Fruit fly (Drosophila melanogaster) whole organism, embryonic: ENCODE data around the gene fd96Cb.
A peak's percentile ranks its signal among the peaks of the same experiment; 100 is the strongest.

Source experiments
- BEAF-32 ChIP-seq: fragments of 200-800 bp; sonication (Bioruptor generic); optimal IDR thresholded peaks from 3 replicates; lab custom pipeline; 2017; ENCODE audit warnings: missing biosample characterization, missing genetic modification characterization, mild to moderate bottlenecking, moderate library complexity, missing genetic modification reagents
- CG10267 ChIP-seq: fragments of 200-800 bp; sonication (Bioruptor generic); optimal IDR thresholded peaks from 2 replicates; lab custom pipeline; 2018; ENCODE audit warnings: missing biosample characterization, mild to moderate bottlenecking, missing genetic modification characterization, moderate library complexity
- CG11247 ChIP-seq: fragments of 200-800 bp; sonication (Bioruptor generic); IDR thresholded peaks from 2 replicates; pipeline ENCODE4 v1.3.6; 2022; ENCODE audit warnings: missing biosample characterization, missing genetic modification characterization
- CG12391 ChIP-seq: fragments of 200-800 bp; sonication (Bioruptor generic); optimal IDR thresholded peaks from 3 replicates; lab custom pipeline; 2018; ENCODE audit warnings: missing biosample characterization, mild to moderate bottlenecking, missing genetic modification characterization, moderate library complexity
- CG13287 ChIP-seq: fragments of 200-800 bp; sonication (Bioruptor generic); IDR thresholded peaks from 2 replicates; pipeline ENCODE4 v1.3.6; 2022; ENCODE audit warnings: missing biosample characterization, missing genetic modification characterization; ENCODE audit not compliant: partially characterized antibody
- CG14710 ChIP-seq: fragments of 200-800 bp; sonication (Bioruptor generic); optimal IDR thresholded peaks from 3 replicates; lab custom pipeline; 2019; ENCODE audit warnings: missing biosample characterization, mild to moderate bottlenecking, missing genetic modification characterization, moderate library complexity
- CG14860 ChIP-seq: fragments of 200-800 bp; sonication (Bioruptor generic); IDR thresholded peaks from 3 replicates; pipeline ENCODE4 v1.3.6; 2022; ENCODE audit warnings: missing biosample characterization, missing genetic modification characterization; ENCODE audit not compliant: partially characterized antibody
- CG1603 ChIP-seq: fragments of 200-800 bp; sonication (Bioruptor generic); optimal IDR thresholded peaks from 2 replicates; lab custom pipeline; 2019; ENCODE audit warnings: missing biosample characterization, mild to moderate bottlenecking, missing genetic modification characterization, moderate library complexity
- CG17359 ChIP-seq: fragments of 200-800 bp; sonication (Bioruptor generic); optimal IDR thresholded peaks from 3 replicates; lab custom pipeline; 2018; ENCODE audit warnings: missing biosample characterization, mild to moderate bottlenecking, missing genetic modification characterization, moderate library complexity
- CG18764 ChIP-seq: fragments of 200-800 bp; sonication (Bioruptor generic); optimal IDR thresholded peaks from 3 replicates; lab custom pipeline; 2016; ENCODE audit warnings: missing biosample characterization, missing genetic modification characterization
- CG2120 ChIP-seq: fragments of 200-800 bp; sonication (Bioruptor generic); optimal IDR thresholded peaks from 3 replicates; lab custom pipeline; 2016; ENCODE audit warnings: missing biosample characterization, missing genetic modification characterization
- CG30020 ChIP-seq: fragments of 200-800 bp; optimal IDR thresholded peaks from 2 replicates; lab custom pipeline; 2019; ENCODE audit warnings: missing biosample characterization, mild to moderate bottlenecking, missing genetic modification characterization, moderate library complexity
- CG31365 ChIP-seq: fragments of 200-800 bp; sonication (Bioruptor generic); optimal IDR thresholded peaks from 2 replicates; lab custom pipeline; 2018; ENCODE audit warnings: missing biosample characterization, mild to moderate bottlenecking, missing genetic modification characterization
- CG34224 ChIP-seq: fragments of 200-800 bp; sonication (Bioruptor generic); IDR thresholded peaks from 3 replicates; pipeline ENCODE4 v1.3.6; 2022; ENCODE audit warnings: missing biosample characterization, missing genetic modification characterization; ENCODE audit not compliant: partially characterized antibody
- CG34422 ChIP-seq: fragments of 200-800 bp; sonication (Bioruptor generic); IDR thresholded peaks from 3 replicates; pipeline ENCODE4 v1.3.6; 2022; ENCODE audit warnings: missing biosample characterization, missing genetic modification characterization
- CG4617 ChIP-seq: fragments of 200-800 bp; sonication (Bioruptor generic); optimal IDR thresholded peaks from 3 replicates; lab custom pipeline; 2016; ENCODE audit warnings: missing biosample characterization, missing genetic modification characterization, borderline replicate concordance
- CG4854 ChIP-seq: fragments of 200-800 bp; sonication (Bioruptor generic); optimal IDR thresholded peaks from 2 replicates; lab custom pipeline; 2016; ENCODE audit warnings: missing biosample characterization, missing genetic modification characterization, inconsistent platforms
- CG7963 ChIP-seq: fragments of 200-800 bp; sonication (Bioruptor generic); IDR thresholded peaks from 3 replicates; pipeline ENCODE4 v1.3.6; 2022; ENCODE audit warnings: missing biosample characterization, missing genetic modification characterization; ENCODE audit not compliant: partially characterized antibody
- CG8281 ChIP-seq: fragments of 200-800 bp; sonication (Bioruptor generic); optimal IDR thresholded peaks from 2 replicates; lab custom pipeline; 2018; ENCODE audit warnings: missing biosample characterization, mild to moderate bottlenecking, missing genetic modification characterization, moderate library complexity
- CHES-1-like ChIP-seq: fragments of 200-800 bp; sonication (Bioruptor generic); optimal IDR thresholded peaks from 2 replicates; lab custom pipeline; 2016; ENCODE audit warnings: missing biosample characterization, missing genetic modification characterization
- Dll ChIP-seq: fragments of 200-800 bp; sonication (Bioruptor generic); IDR thresholded peaks from 4 replicates; pipeline ENCODE4 v1.3.6; 2022; ENCODE audit warnings: missing biosample characterization, missing genetic modification characterization; ENCODE audit not compliant: partially characterized antibody
- E2f2 ChIP-seq: fragments of 200-800 bp; sonication (Bioruptor generic); IDR thresholded peaks from 2 replicates; pipeline ENCODE4 v1.3.6; 2022; ENCODE audit warnings: missing biosample characterization, missing genetic modification characterization
- Ets65A ChIP-seq: fragments of 200-800 bp; sonication (Bioruptor generic); peaks from one replicate; lab custom pipeline; 2016; ENCODE audit warnings: missing biosample characterization, missing genetic modification characterization
- HLH4C ChIP-seq: fragments of 200-800 bp; sonication (Bioruptor generic); IDR thresholded peaks from 3 replicates; pipeline ENCODE4 v1.3.6; 2022; ENCODE audit warnings: missing biosample characterization, missing genetic modification characterization; ENCODE audit not compliant: partially characterized antibody
- Lpt ChIP-seq: fragments of >200 bp; optimal IDR thresholded peaks from 2 replicates; lab custom pipeline; 2018; ENCODE audit warnings: missing biosample characterization, missing genetic modification characterization
- Opbp ChIP-seq: fragments of 200-800 bp; sonication (Bioruptor generic); IDR thresholded peaks from 3 replicates; pipeline ENCODE4 v1.3.6; 2022; ENCODE audit warnings: missing biosample characterization, missing genetic modification characterization; ENCODE audit not compliant: partially characterized antibody
- YL-1 ChIP-seq: fragments of 200-800 bp; sonication (Bioruptor generic); optimal IDR thresholded peaks from 3 replicates; lab custom pipeline; 2017; ENCODE audit warnings: missing biosample characterization, mild to moderate bottlenecking, missing genetic modification characterization
- cg ChIP-seq: fragments of 200-800 bp; sonication (Bioruptor generic); optimal IDR thresholded peaks from 3 replicates; lab custom pipeline; 2019; ENCODE audit warnings: missing biosample characterization, mild to moderate bottlenecking, missing genetic modification characterization, moderate library complexity
- cwo ChIP-seq: fragments of 200-800 bp; sonication (Bioruptor generic); optimal IDR thresholded peaks from 3 replicates; lab custom pipeline; 2017; ENCODE audit warnings: missing biosample characterization, missing genetic modification characterization, mild to moderate bottlenecking, moderate library complexity, missing genetic modification reagents
- exex ChIP-seq: fragments of 200-800 bp; sonication (Bioruptor generic); optimal IDR thresholded peaks from 4 replicates; lab custom pipeline; 2018; ENCODE audit warnings: missing biosample characterization, mild to moderate bottlenecking, missing genetic modification characterization, moderate library complexity
- grn ChIP-seq: fragments of 200-800 bp; sonication (Bioruptor generic); optimal IDR thresholded peaks from 3 replicates; lab custom pipeline; 2017; ENCODE audit warnings: missing biosample characterization, missing genetic modification characterization
- hb ChIP-seq: fragments of 200-800 bp; sonication (Bioruptor generic); IDR thresholded peaks from 3 replicates; pipeline ENCODE4 v1.3.6; 2022; ENCODE audit warnings: missing biosample characterization, missing genetic modification characterization; ENCODE audit not compliant: partially characterized antibody
- hbn ChIP-seq: fragments of 200-800 bp; sonication (Bioruptor generic); IDR thresholded peaks from 2 replicates; pipeline ENCODE4 v1.3.6; 2022; ENCODE audit warnings: missing biosample characterization, missing genetic modification characterization; ENCODE audit not compliant: partially characterized antibody
- kay ChIP-seq: fragments of 200-800 bp; sonication (Bioruptor generic); optimal IDR thresholded peaks from 2 replicates; lab custom pipeline; 2016; ENCODE audit warnings: missing biosample characterization, missing genetic modification characterization
- mirr ChIP-seq: fragments of 200-800 bp; sonication (Bioruptor generic); optimal IDR thresholded peaks from 3 replicates; lab custom pipeline; 2018; ENCODE audit warnings: missing biosample characterization, mild to moderate bottlenecking, missing genetic modification characterization
- nerfin-2 ChIP-seq: fragments of 200-800 bp; sonication (Bioruptor generic); IDR thresholded peaks from 2 replicates; pipeline ENCODE4 v1.3.6; 2022; ENCODE audit warnings: missing biosample characterization, missing genetic modification characterization; ENCODE audit not compliant: partially characterized antibody
- nmo ChIP-seq: fragments of 200-800 bp; sonication (Bioruptor generic); optimal IDR thresholded peaks from 2 replicates; lab custom pipeline; 2018; ENCODE audit warnings: missing biosample characterization, mild to moderate bottlenecking, missing genetic modification characterization, moderate library complexity
- phol ChIP-seq: fragments of 200-800 bp; sonication (Bioruptor generic); optimal IDR thresholded peaks from 3 replicates; lab custom pipeline; 2018; ENCODE audit warnings: missing biosample characterization, mild to moderate bottlenecking, missing genetic modification characterization, moderate library complexity
- psq ChIP-seq: fragments of 200-800 bp; sonication (Bioruptor generic); optimal IDR thresholded peaks from 2 replicates; lab custom pipeline; 2017; ENCODE audit warnings: missing biosample characterization, missing genetic modification characterization
- sens ChIP-seq: fragments of 200-800 bp; sonication (Bioruptor generic); peaks from one replicate; lab custom pipeline; 2016; ENCODE audit warnings: missing biosample characterization, missing genetic modification characterization
- sisA ChIP-seq: fragments of 200-800 bp; sonication (Bioruptor generic); IDR thresholded peaks from 2 replicates; pipeline ENCODE4 v1.3.6; 2022; ENCODE audit warnings: missing biosample characterization, missing genetic modification characterization
- stwl ChIP-seq: fragments of 200-800 bp; sonication (Bioruptor generic); optimal IDR thresholded peaks from 3 replicates; lab custom pipeline; 2018; ENCODE audit warnings: missing biosample characterization, mild to moderate bottlenecking, missing genetic modification characterization, moderate library complexity
- tll ChIP-seq, 2 experiments: fragments of 200-800 bp in 1 of 2; fragments of >200 bp in 1 of 2; sonication (Bioruptor generic) in 1 of 2; optimal IDR thresholded peaks; 2 replicates each; lab custom pipeline; 2017 to 2019; ENCODE audit warnings: missing biosample characterization in 2 of 2, missing genetic modification characterization in 2 of 2, mild to moderate bottlenecking in 1 of 2, moderate library complexity in 1 of 2
- trem ChIP-seq: fragments of 200-800 bp; optimal IDR thresholded peaks from 3 replicates; lab custom pipeline; 2019; ENCODE audit warnings: missing biosample characterization, mild to moderate bottlenecking, missing genetic modification characterization, moderate library complexity
- vnd ChIP-seq: fragments of 200-800 bp; sonication (Bioruptor generic); IDR thresholded peaks from 3 replicates; pipeline ENCODE4 v1.3.6; 2022; ENCODE audit warnings: missing biosample characterization, missing genetic modification characterization; ENCODE audit not compliant: partially characterized antibody
- zen2 ChIP-seq: fragments of 200-800 bp; sonication (Bioruptor generic); IDR thresholded peaks from 3 replicates; pipeline ENCODE4 v1.3.6; 2022; ENCODE audit warnings: missing biosample characterization, missing genetic modification characterization; ENCODE audit not compliant: partially characterized antibody

The fd96Cb gene

dm6 chr3R:25126823-25127222, 32.0 kb downstream of the fd96Cb start:
- TF ChIP-seq sisA (GFP tag; lab: Robert Waterston, UW) (no peak), CG8281 (peak; percentile 64), CG11247 (0 out of 2 replicates have a peak, but pooled peaks have one; percentile 7), mirr (GFP tag; lab: Kevin White, UChicago) (peak; percentile 6), Lpt (GFP tag; lab: Kevin White, UChicago) (no peak), Ets65A (GFP tag; lab: Kevin White, UChicago) (peak; percentile 4), cwo (peak; percentile 42), exex (peak; percentile 23), grn (GFP tag; lab: Kevin White, UChicago) (peak; percentile 19)

- TF ChIP-seq nerfin-2 (peak; percentile 60; the same call in 1 of the 2 replicates), CG2120 (GFP tag; lab: Kevin White, UChicago) (peak; percentile 11), CG34224 (GFP tag; lab: Robert Waterston, UW) (peak; percentile 77), E2f2 (GFP tag; lab: Robert Waterston, UW) (0 out of 2 replicates have a peak, but pooled peaks have one; percentile 8), CG30020 (tag; lab: Kevin White, UChicago) (peak; percentile 80), hb (peak; percentile 59; the same call in 1 of the 3 replicates), HLH4C (GFP tag; lab: Robert Waterston, UW) (peak; percentile 77), CG12391 (peak; percentile 21), CG4854 (GFP tag; lab: Kevin White, UChicago) (no peak), vnd (GFP tag; lab: Robert Waterston, UW) (peak; percentile 79), nmo (GFP tag; lab: Kevin White, UChicago) (peak; percentile 14), trem (tag; lab: Kevin White, UChicago) (peak; percentile 15), kay (no peak), Dll (GFP tag; lab: Robert Waterston, UW) (peak; percentile 91), CG34422 (GFP tag; lab: Robert Waterston, UW) (peak; percentile 55; the same call in 1 of the 3 replicates), psq (GFP tag; lab: Kevin White, UChicago) (no peak), CG17359 (tag; lab: Kevin White, UChicago) (no peak), CG14710 (peak; percentile 28), Opbp (GFP tag; lab: Robert Waterston, UW) (peak; percentile 39; the same call in 2 of the 3 replicates), CG18764 (no peak), CG4617 (GFP tag; lab: Kevin White, UChicago) (peak; percentile 30), sens (GFP tag; lab: Kevin White, UChicago) (peak; percentile 80), CG10267 (tag; lab: Kevin White, UChicago) (peak; percentile 18), stwl (peak; percentile 18), tll (GFP tag; optimal IDR thresholded peaks at IDR 0.05; lab: Kevin White, UChicago) (no peak), hbn (peak; percentile 81), CG14860 (peak; percentile 75), cg (GFP tag; lab: Kevin White, UChicago) (no peak), CHES-1-like (GFP tag; lab: Kevin White, UChicago) (no peak), YL-1 (GFP tag; lab: Kevin White, UChicago) (peak; percentile 49), CG7963 (GFP tag; lab: Robert Waterston, UW) (peak; percentile 57; the same call in 1 of the 3 replicates), CG1603 (tag; lab: Kevin White, UChicago) (peak; percentile 48), phol (tag; lab: Kevin White, UChicago) (peak; percentile 9), zen2 (GFP tag; lab: Robert Waterston, UW) (peak; percentile 44; the same call in 1 of the 3 replicates), BEAF-32 (GFP tag; lab: Kevin White, UChicago) (peak; percentile 75), CG31365 (no peak), CG13287 (GFP tag; lab: Robert Waterston, UW) (peak; percentile 90)
These were observed 32.4 kb downstream of the fd96Cb start, which contains the start of the genes Mocs2A, Mocs2B and Clbn for dm6 chr3R:25127231-25127689. Mocs2A (minus strand) TSS chr3R:25127359. Mocs2B (minus strand) TSS chr3R:25127359. Clbn (plus strand) TSS chr3R:25127502.
